Fruit fly (Drosophila melanogaster): ENCODE data around the gene CG33223.

CG33223 gene

DNA sequence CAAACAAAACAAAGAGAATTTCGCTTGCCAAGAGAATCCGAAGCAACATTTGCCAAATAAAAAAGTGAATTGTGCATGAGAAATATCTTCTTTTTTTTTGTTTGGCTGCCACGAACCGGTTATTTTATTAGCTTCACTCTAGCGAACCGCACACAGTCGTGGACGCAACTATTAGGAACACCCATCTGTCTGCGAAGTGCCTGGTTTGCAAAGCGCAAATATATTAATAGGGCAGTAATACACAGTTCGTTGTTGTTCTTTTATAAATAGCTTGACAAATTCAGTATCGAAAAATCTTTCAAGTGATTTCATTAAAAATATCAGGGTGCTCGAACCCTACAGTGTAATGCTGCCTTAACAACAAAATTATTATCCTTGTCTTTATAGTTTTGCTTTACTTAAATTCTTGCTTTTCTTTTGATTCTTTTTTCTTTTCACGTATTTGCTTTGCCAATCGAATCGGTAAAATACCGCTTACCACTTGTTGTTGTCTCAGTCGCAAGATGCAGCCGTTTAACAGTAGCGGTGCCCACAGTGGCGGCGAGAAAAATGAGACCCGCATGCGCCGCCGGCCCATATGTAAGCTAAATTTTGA lies 7.9 kb upstream of the CG33223 start:
- TF ChIP-seq CG6254 (GFP tag; optimal IDR thresholded peaks at IDR 0.05) = no peak
- no peak for TF ChIP-seq ems (GFP tag; optimal IDR thresholded peaks at IDR 0.05)
- TF ChIP-seq nau (GFP tag; optimal IDR thresholded peaks at IDR 0.05) = no peak
- peak; percentile 35 for TF ChIP-seq Hsf (GFP tag; optimal IDR thresholded peaks at IDR 0.05)
- peak; percentile 32 for TF ChIP-seq shn (GFP tag; optimal IDR thresholded peaks at IDR 0.05)
- TF ChIP-seq Sry-β (GFP tag; optimal IDR thresholded peaks at IDR 0.05) = no peak
- peak; percentile 13 for TF ChIP-seq Meics (GFP tag; optimal IDR thresholded peaks at IDR 0.05)
- TF ChIP-seq tx (GFP tag; optimal IDR thresholded peaks at IDR 0.05) = no peak
- TF ChIP-seq Mrtf (GFP tag; IDR thresholded peaks at IDR 0.05) = 0 out of 3 replicates have a peak, but pooled peaks have one; percentile 29
- TF ChIP-seq gfzf (GFP tag; optimal IDR thresholded peaks at IDR 0.05) = no peak
- 0 out of 4 replicates have a peak, but pooled peaks have one; percentile 46 for TF ChIP-seq chinmo (GFP tag; IDR thresholded peaks at IDR 0.05; ENCODE audit: partially characterized antibody)
- TF ChIP-seq Vsx1 (GFP tag; optimal IDR thresholded peaks at IDR 0.05) = peak; percentile 41
- peak; percentile 25; the same call in 1 of the 2 replicates for TF ChIP-seq CG9932 (GFP tag; IDR thresholded peaks at IDR 0.05)
- TF ChIP-seq HLHmδ (GFP tag; optimal IDR thresholded peaks at IDR 0.05) = no peak
- no peak for TF ChIP-seq CG3163 (GFP tag; optimal IDR thresholded peaks at IDR 0.05)
- TF ChIP-seq fd64A (GFP tag; optimal IDR thresholded peaks at IDR 0.05) = no peak
- TF ChIP-seq bsh (GFP tag; optimal IDR thresholded peaks at IDR 0.05) = peak in 1 of 2 experiments; percentile 56
- peak; percentile 38 for TF ChIP-seq az2 (GFP tag; optimal IDR thresholded peaks at IDR 0.05)
- TF ChIP-seq tup (GFP tag; optimal IDR thresholded peaks at IDR 0.05) = no peak
- TF ChIP-seq cato (GFP tag; optimal IDR thresholded peaks at IDR 0.05; ENCODE audit: borderline replicate concordance) = no peak
- TF ChIP-seq CG3726 (GFP tag; IDR thresholded peaks at IDR 0.05) = no peak
- peak; percentile 16 for TF ChIP-seq CG8944 (GFP tag; optimal IDR thresholded peaks at IDR 0.05)
- TF ChIP-seq HLH4C (GFP tag; IDR thresholded peaks at IDR 0.05; ENCODE audit: partially characterized antibody) = no peak
- peak; percentile 32 for TF ChIP-seq ind (GFP tag; optimal IDR thresholded peaks at IDR 0.05)
- no peak for TF ChIP-seq CG13296 (GFP tag; optimal IDR thresholded peaks at IDR 0.05)
- TF ChIP-seq psq (GFP tag; optimal IDR thresholded peaks at IDR 0.05) = no peak
- no peak for TF ChIP-seq CG10321 (GFP tag; IDR thresholded peaks at IDR 0.05)
- peak; percentile 16 for TF ChIP-seq grau (tag; optimal IDR thresholded peaks at IDR 0.05)
- no peak for TF ChIP-seq sob (GFP tag; IDR thresholded peaks at IDR 0.05)
- no peak for TF ChIP-seq CG33557 (GFP tag; optimal IDR thresholded peaks at IDR 0.05)
- no peak for TF ChIP-seq rib (GFP tag; IDR thresholded peaks at IDR 0.05)
- TF ChIP-seq Poxn (GFP tag; IDR thresholded peaks at IDR 0.05) = no peak
- TF ChIP-seq CG4424 (GFP tag; optimal IDR thresholded peaks at IDR 0.05) = no peak
- peak; percentile 32 for TF ChIP-seq phol (tag; optimal IDR thresholded peaks at IDR 0.05)
- no peak for TF ChIP-seq wek (GFP tag; optimal IDR thresholded peaks at IDR 0.05)
- no peak for TF ChIP-seq CG11247 (GFP tag; IDR thresholded peaks at IDR 0.05)
- TF ChIP-seq fu2 (GFP tag; optimal IDR thresholded peaks at IDR 0.05) = peak; percentile 14
- TF ChIP-seq CG8765 (GFP tag; IDR thresholded peaks at IDR 0.05) = no peak
- no peak for TF ChIP-seq cwo (GFP tag; optimal IDR thresholded peaks at IDR 0.05)
- no peak for TF ChIP-seq Jarid2 (GFP tag; optimal IDR thresholded peaks at IDR 0.05)
- no peak for TF ChIP-seq insv (GFP tag; optimal IDR thresholded peaks at IDR 0.05)
- no peak for TF ChIP-seq Hand (GFP tag; optimal IDR thresholded peaks at IDR 0.05)
- peak; percentile 28 for TF ChIP-seq Atf-2 (GFP tag; optimal IDR thresholded peaks at IDR 0.05)
- TF ChIP-seq MTF-1 (GFP tag; optimal IDR thresholded peaks at IDR 0.05; ENCODE audit: borderline replicate concordance) = no peak
- TF ChIP-seq CG7556 (GFP tag; optimal IDR thresholded peaks at IDR 0.05) = peak; percentile 3
- no peak for TF ChIP-seq CG10543 (GFP tag; optimal IDR thresholded peaks at IDR 0.05)
- no peak for TF ChIP-seq CG14441 (GFP tag; IDR thresholded peaks at IDR 0.05)
- TF ChIP-seq CG3838 (GFP tag; optimal IDR thresholded peaks at IDR 0.05) = no peak
- no peak for TF ChIP-seq CG4282 (GFP tag; optimal IDR thresholded peaks at IDR 0.05)
- no peak for TF ChIP-seq zfh2 (GFP tag; optimal IDR thresholded peaks at IDR 0.05)
